Fruit fly (Drosophila melanogaster): ENCODE measurements around the gene CG14107.

DNA sequence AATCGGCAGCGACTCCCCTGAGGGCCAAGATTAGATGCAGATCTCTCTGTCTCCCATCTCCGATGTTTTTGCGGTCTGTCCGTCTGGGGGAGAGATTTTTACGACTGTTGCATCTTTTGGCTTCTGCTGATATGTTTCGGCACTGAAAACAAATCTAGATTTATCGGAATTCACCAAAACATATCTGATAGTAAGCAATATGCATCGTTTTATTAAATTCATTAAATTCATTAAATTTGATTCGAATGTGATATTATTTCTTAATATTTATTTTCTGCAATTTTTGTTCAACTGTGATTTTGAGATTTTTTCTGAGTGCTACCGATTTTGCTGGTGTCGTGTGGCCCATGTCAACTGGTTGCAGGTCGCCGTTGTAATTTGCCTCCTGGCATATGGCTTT, 12.4 kb upstream of the CG14107 start:
- TF ChIP-seq psq (optimal IDR thresholded peaks at IDR 0.05) (no peak), usp (GFP tag; optimal IDR thresholded peaks at IDR 0.05) (no peak), CG8478 (optimal IDR thresholded peaks at IDR 0.05) (no peak), pan (optimal IDR thresholded peaks at IDR 0.05) (no peak)

All from whole organism.